Fruit fly (Drosophila melanogaster) whole organism, embryonic: Measurements from ENCODE around the gene Sik2.

Source experiments
- Antp ChIP-seq: fragments of 200-800 bp; sonication (Bioruptor generic); optimal IDR thresholded peaks from 3 replicates; lab custom pipeline; 2016; ENCODE audit warnings: missing biosample characterization, missing genetic modification characterization
- CG11093 ChIP-seq: fragments of 200-800 bp; sonication (Bioruptor generic); IDR thresholded peaks from 3 replicates; pipeline ENCODE4 v1.3.6; 2022; ENCODE audit warnings: missing biosample characterization, missing genetic modification characterization
- CG14965 ChIP-seq: fragments of 200-800 bp; sonication (Bioruptor generic); optimal IDR thresholded peaks from 2 replicates; lab custom pipeline; 2016; ENCODE audit warnings: missing biosample characterization, missing genetic modification characterization, borderline replicate concordance
- CG15514 ChIP-seq: fragments of 200-800 bp; sonication (Bioruptor generic); optimal IDR thresholded peaks from 3 replicates; lab custom pipeline; 2017; ENCODE audit warnings: missing biosample characterization, missing genetic modification characterization, mild to moderate bottlenecking, moderate library complexity, missing genetic modification reagents
- CG15696 ChIP-seq: fragments of 200-800 bp; sonication (Bioruptor generic); optimal IDR thresholded peaks from 2 replicates; lab custom pipeline; 2019; ENCODE audit warnings: missing biosample characterization, mild to moderate bottlenecking, missing genetic modification characterization, moderate library complexity
- CG1602 ChIP-seq: fragments of 200-800 bp; sonication (Bioruptor generic); optimal IDR thresholded peaks from 3 replicates; lab custom pipeline; 2016; ENCODE audit warnings: missing biosample characterization, missing genetic modification characterization
- CG16815 ChIP-seq: fragments of 200-800 bp; sonication (Bioruptor generic); optimal IDR thresholded peaks from 3 replicates; lab custom pipeline; 2017; ENCODE audit warnings: missing biosample characterization, mild to moderate bottlenecking, missing genetic modification characterization
- CG17328 ChIP-seq: fragments of 200-800 bp; sonication (Bioruptor generic); IDR thresholded peaks from 2 replicates; pipeline ENCODE4 v1.3.6; 2022; ENCODE audit warnings: missing biosample characterization, missing genetic modification characterization
- CG18476 ChIP-seq: fragments of 200-800 bp; sonication (Bioruptor generic); optimal IDR thresholded peaks from 2 replicates; lab custom pipeline; 2016; ENCODE audit warnings: missing biosample characterization, mild to moderate bottlenecking, missing genetic modification characterization
- CG2116 ChIP-seq: fragments of 200-800 bp; sonication (Bioruptor generic); optimal IDR thresholded peaks from 3 replicates; lab custom pipeline; 2018; ENCODE audit warnings: missing biosample characterization, mild to moderate bottlenecking, missing genetic modification characterization
- CG2199 ChIP-seq: fragments of 200-800 bp; sonication (Bioruptor generic); IDR thresholded peaks from 3 replicates; pipeline ENCODE4 v1.3.6; 2022; ENCODE audit warnings: missing biosample characterization, missing genetic modification characterization
- CG31388 ChIP-seq: fragments of 200-800 bp; sonication (Bioruptor generic); optimal IDR thresholded peaks from 2 replicates; lab custom pipeline; 2016; ENCODE audit warnings: missing biosample characterization, missing genetic modification characterization
- CG3163 ChIP-seq: fragments of 200-800 bp; sonication (Bioruptor generic); optimal IDR thresholded peaks from 3 replicates; lab custom pipeline; 2016; ENCODE audit warnings: missing biosample characterization, missing genetic modification characterization
- CG3838 ChIP-seq: fragments of 200-800 bp; sonication (Bioruptor generic); optimal IDR thresholded peaks from 3 replicates; lab custom pipeline; 2016; ENCODE audit warnings: missing biosample characterization, missing genetic modification characterization
- CG4820 ChIP-seq: fragments of 200-800 bp; sonication (Bioruptor generic); optimal IDR thresholded peaks from 3 replicates; lab custom pipeline; 2016; ENCODE audit warnings: missing biosample characterization, missing genetic modification characterization
- CG6272 ChIP-seq: fragments of 200-800 bp; sonication (Bioruptor generic); IDR thresholded peaks from 2 replicates; pipeline ENCODE4 v1.3.6; 2022; ENCODE audit warnings: missing biosample characterization, missing genetic modification characterization
- CG6854 ChIP-seq: fragments of 200-800 bp; sonication (Bioruptor generic); optimal IDR thresholded peaks from 3 replicates; lab custom pipeline; 2017; ENCODE audit warnings: missing biosample characterization, mild to moderate bottlenecking, missing genetic modification characterization
- CG7745 ChIP-seq: fragments of 200-800 bp; sonication (Bioruptor generic); optimal IDR thresholded peaks from 2 replicates; lab custom pipeline; 2018; ENCODE audit warnings: missing biosample characterization, mild to moderate bottlenecking, missing genetic modification characterization, moderate library complexity
- CG8944 ChIP-seq: fragments of 200-800 bp; sonication (Bioruptor generic); optimal IDR thresholded peaks from 3 replicates; lab custom pipeline; 2016; ENCODE audit warnings: missing biosample characterization, missing genetic modification characterization
- CG9609 ChIP-seq: fragments of 200-800 bp; sonication (Bioruptor generic); optimal IDR thresholded peaks from 3 replicates; lab custom pipeline; 2016; ENCODE audit warnings: missing biosample characterization, missing genetic modification characterization
- CG9797 ChIP-seq: fragments of 200-800 bp; sonication (Bioruptor generic); optimal IDR thresholded peaks from 3 replicates; lab custom pipeline; 2018; ENCODE audit warnings: missing biosample characterization, mild to moderate bottlenecking, missing genetic modification characterization
- CrebB ChIP-seq: fragments of 200-800 bp; sonication (Bioruptor generic); optimal IDR thresholded peaks from 3 replicates; lab custom pipeline; 2018; ENCODE audit warnings: missing biosample characterization, mild to moderate bottlenecking, missing genetic modification characterization
- Hey ChIP-seq: fragments of 200-800 bp; sonication (Bioruptor generic); optimal IDR thresholded peaks from 3 replicates; lab custom pipeline; 2018; ENCODE audit warnings: missing biosample characterization, mild to moderate bottlenecking, missing genetic modification characterization
- Hmx ChIP-seq: fragments of 200-800 bp; sonication (Bioruptor generic); optimal IDR thresholded peaks from 2 replicates; lab custom pipeline; 2016; ENCODE audit warnings: missing biosample characterization, missing genetic modification characterization
- Hr78 ChIP-seq, 2 experiments: fragments of 200-800 bp in 1 of 2; fragments of >200 bp in 1 of 2; sonication (Bioruptor generic) in 1 of 2; optimal IDR thresholded peaks; 2 replicates each; lab custom pipeline; 2017 to 2019; ENCODE audit warnings: missing biosample characterization in 2 of 2, missing genetic modification characterization in 2 of 2, mild to moderate bottlenecking in 1 of 2, moderate library complexity in 1 of 2
- Mes4 ChIP-seq: fragments of 200-800 bp; sonication (Bioruptor generic); optimal IDR thresholded peaks from 2 replicates; lab custom pipeline; 2016; ENCODE audit warnings: missing biosample characterization, missing genetic modification characterization
- Myb ChIP-seq: fragments of 200-800 bp; sonication (Bioruptor generic); optimal IDR thresholded peaks from 2 replicates; lab custom pipeline; 2016; ENCODE audit warnings: missing biosample characterization, missing genetic modification characterization
- Nf-YB ChIP-seq: fragments of 200-800 bp; sonication (Bioruptor generic); optimal IDR thresholded peaks from 3 replicates; lab custom pipeline; 2019; ENCODE audit warnings: missing biosample characterization, mild to moderate bottlenecking, missing genetic modification characterization, moderate library complexity
- Sox102F ChIP-seq: fragments of 200-800 bp; sonication (Bioruptor generic); optimal IDR thresholded peaks from 2 replicates; lab custom pipeline; 2018; ENCODE audit warnings: missing biosample characterization, mild to moderate bottlenecking, missing genetic modification characterization, moderate library complexity
- ab ChIP-seq: fragments of 200-800 bp; sonication (Bioruptor generic); optimal IDR thresholded peaks from 2 replicates; lab custom pipeline; 2016; ENCODE audit warnings: missing biosample characterization, missing genetic modification characterization
- bowl ChIP-seq: fragments of 200-800 bp; sonication (Bioruptor generic); IDR thresholded peaks from 2 replicates; pipeline ENCODE4 v1.3.6; 2022; ENCODE audit warnings: missing biosample characterization, missing genetic modification characterization
- bsh ChIP-seq, 2 experiments: fragments of 200-800 bp; sonication (Bioruptor generic); optimal IDR thresholded peaks; 2 replicates each; lab custom pipeline; 2017 to 2018; ENCODE audit warnings: mild to moderate bottlenecking in 2 of 2, missing biosample characterization in 2 of 2, missing genetic modification characterization in 2 of 2, moderate library complexity in 1 of 2
- btn ChIP-seq: fragments of 200-800 bp; sonication (Bioruptor generic); optimal IDR thresholded peaks from 2 replicates; lab custom pipeline; 2016; ENCODE audit warnings: missing biosample characterization, missing genetic modification characterization
- cg ChIP-seq: fragments of 200-800 bp; sonication (Bioruptor generic); optimal IDR thresholded peaks from 3 replicates; lab custom pipeline; 2019; ENCODE audit warnings: missing biosample characterization, mild to moderate bottlenecking, missing genetic modification characterization, moderate library complexity
- da ChIP-seq: fragments of 200-800 bp; sonication (Bioruptor generic); optimal IDR thresholded peaks from 2 replicates; lab custom pipeline; 2016; ENCODE audit warnings: missing biosample characterization, missing genetic modification characterization
- emc ChIP-seq: fragments of 200-800 bp; sonication (Bioruptor generic); optimal IDR thresholded peaks from 2 replicates; lab custom pipeline; 2016; ENCODE audit warnings: missing biosample characterization, missing genetic modification characterization
- exex ChIP-seq: fragments of 200-800 bp; sonication (Bioruptor generic); optimal IDR thresholded peaks from 4 replicates; lab custom pipeline; 2018; ENCODE audit warnings: missing biosample characterization, mild to moderate bottlenecking, missing genetic modification characterization, moderate library complexity
- lov ChIP-seq, 2 experiments: fragments of 200-800 bp in 1 of 2; fragments of >200 bp in 1 of 2; sonication (Bioruptor generic) in 1 of 2; IDR thresholded peaks in 1 of 2; optimal IDR thresholded peaks in 1 of 2; 2 replicates in 1 of 2; 3 replicates in 1 of 2; pipeline versions ENCODE4 v1.3.6 to Lab custom; 2017 to 2022; ENCODE audit warnings: missing biosample characterization in 1 of 2, missing genetic modification characterization in 1 of 2
- nerfin-1 ChIP-seq: fragments of 200-800 bp; sonication (Bioruptor generic); optimal IDR thresholded peaks from 3 replicates; lab custom pipeline; 2019; ENCODE audit warnings: missing biosample characterization, mild to moderate bottlenecking, missing genetic modification characterization, moderate library complexity
- pita ChIP-seq: fragments of 200-800 bp; sonication (Bioruptor generic); optimal IDR thresholded peaks from 2 replicates; lab custom pipeline; 2017; ENCODE audit warnings: missing biosample characterization, mild to moderate bottlenecking, missing genetic modification characterization
- pnt ChIP-seq: fragments of 200-800 bp; sonication (Bioruptor generic); optimal IDR thresholded peaks from 3 replicates; lab custom pipeline; 2016; ENCODE audit warnings: missing biosample characterization, missing genetic modification characterization
- run ChIP-seq: fragments of 200-800 bp; sonication (Bioruptor generic); optimal IDR thresholded peaks from 3 replicates; lab custom pipeline; 2018; ENCODE audit warnings: missing biosample characterization, mild to moderate bottlenecking, missing genetic modification characterization
- salm ChIP-seq: fragments of 200-800 bp; sonication (Bioruptor generic); optimal IDR thresholded peaks from 2 replicates; lab custom pipeline; 2018; ENCODE audit warnings: missing biosample characterization, mild to moderate bottlenecking, missing genetic modification characterization
- slou ChIP-seq: fragments of 200-800 bp; sonication (Bioruptor generic); optimal IDR thresholded peaks from 3 replicates; lab custom pipeline; 2016; ENCODE audit warnings: missing biosample characterization, missing genetic modification characterization
- ssp ChIP-seq: fragments of 200-800 bp; sonication (Bioruptor generic); IDR thresholded peaks from 2 replicates; pipeline ENCODE4 v1.3.6; 2022; ENCODE audit warnings: missing biosample characterization, missing genetic modification characterization
- toy ChIP-seq: fragments of 200-800 bp; sonication (Bioruptor generic); IDR thresholded peaks from 2 replicates; pipeline ENCODE4 v1.3.6; 2022; ENCODE audit warnings: missing biosample characterization, missing genetic modification characterization
- twi ChIP-seq: fragments of 200-800 bp; optimal IDR thresholded peaks from 2 replicates; lab custom pipeline; 2019; ENCODE audit warnings: missing biosample characterization, mild to moderate bottlenecking, missing genetic modification characterization, moderate library complexity
- vnd ChIP-seq: fragments of 200-800 bp; sonication (Bioruptor generic); IDR thresholded peaks from 3 replicates; pipeline ENCODE4 v1.3.6; 2022; ENCODE audit warnings: missing biosample characterization, missing genetic modification characterization; ENCODE audit not compliant: partially characterized antibody
- zfh2 ChIP-seq: fragments of 200-800 bp; sonication (Bioruptor generic); optimal IDR thresholded peaks from 2 replicates; lab custom pipeline; 2016; ENCODE audit warnings: missing biosample characterization, missing genetic modification characterization

The Sik2 gene

dm6 chrX:2041981-2042847 is 19.5 kb downstream of the Sik2 start, which contains the start of the genes Actn and usp (continued):
- TF ChIP-seq CG9609 (GFP tag; lab: Kevin White, UChicago) (no peak), da (GFP tag; lab: Kevin White, UChicago) (no peak), CG11093 (GFP tag; lab: Robert Waterston, UW) (no peak), CG2116 (GFP tag; lab: Kevin White, UChicago) (no peak), pnt (GFP tag; lab: Kevin White, UChicago) (no peak), vnd (GFP tag; lab: Robert Waterston, UW) (no peak), pita (no peak), bsh (GFP tag; optimal IDR thresholded peaks at IDR 0.05; lab: Kevin White, UChicago) (no peak), toy (GFP tag; lab: Robert Waterston, UW) (no peak), CG3838 (GFP tag; lab: Kevin White, UChicago) (no peak), CG16815 (GFP tag; lab: Kevin White, UChicago) (no peak), Hey (tag; lab: Kevin White, UChicago) (no peak), CG15514 (GFP tag; lab: Kevin White, UChicago) (peak; percentile 96), CG1602 (GFP tag; lab: Kevin White, UChicago) (no peak), Hmx (GFP tag; lab: Kevin White, UChicago) (no peak), Sox102F (GFP tag; lab: Kevin White, UChicago) (peak; percentile 35), CG2199 (no peak), CG3163 (GFP tag; lab: Kevin White, UChicago) (no peak), lov (optimal IDR thresholded peaks at IDR 0.05; lab: Kevin White, UChicago) (no peak), lov (GFP tag; IDR thresholded peaks at IDR 0.05; lab: Robert Waterston, UW) (no peak), CrebB (no peak), CG15696 (tag; lab: Kevin White, UChicago) (peak; percentile 23), slou (GFP tag; lab: Kevin White, UChicago) (no peak), CG7745 (no peak), ab (no peak), Hr78 (GFP tag; optimal IDR thresholded peaks at IDR 0.05; lab: Kevin White, UChicago) (peak in 1 of 2 experiments; percentile 53), Nf-YB (no peak), ssp (GFP tag; lab: Robert Waterston, UW) (peak; percentile 92), CG31388 (GFP tag; lab: Kevin White, UChicago) (no peak), Myb (no peak), CG18476 (GFP tag; lab: Kevin White, UChicago) (no peak), CG9797 (GFP tag; lab: Kevin White, UChicago) (no peak), btn (GFP tag; lab: Kevin White, UChicago) (no peak), Mes4 (GFP tag; lab: Kevin White, UChicago) (no peak), CG6272 (no peak), exex (tag; lab: Kevin White, UChicago) (peak; percentile 92), CG17328 (GFP tag; lab: Robert Waterston, UW) (no peak), bowl (no peak), CG14965 (GFP tag; lab: Kevin White, UChicago) (no peak), CG4820 (GFP tag; lab: Kevin White, UChicago) (no peak), zfh2 (GFP tag; lab: Kevin White, UChicago) (no peak), CG8944 (GFP tag; lab: Kevin White, UChicago) (no peak), CG6854 (GFP tag; lab: Kevin White, UChicago) (no peak), twi (tag; lab: Kevin White, UChicago) (no peak), nerfin-1 (tag; lab: Kevin White, UChicago) (no peak), emc (no peak), cg (GFP tag; lab: Kevin White, UChicago) (peak; percentile 29), run (tag; lab: Kevin White, UChicago) (no peak), Antp (GFP tag; lab: Kevin White, UChicago) (no peak), salm (tag; lab: Kevin White, UChicago) (no peak)
